Fruit fly (Drosophila melanogaster): ENCODE data around the gene CG33120.

Gene CG33120

dm6 chr2L:18857635-18858059, 13.3 kb upstream of the CG33120 start:
- TF ChIP-seq CTCF (optimal IDR thresholded peaks at IDR 0.05) (no peak), CG8478 (optimal IDR thresholded peaks at IDR 0.05) (no peak)

dm6 chr2L:18852249-18852648, 7.9 kb upstream of the CG33120 start:
- TF ChIP-seq CTCF (optimal IDR thresholded peaks at IDR 0.05) (no peak), CG8478 (optimal IDR thresholded peaks at IDR 0.05) (no peak)

- TF ChIP-seq CG8478 (optimal IDR thresholded peaks at IDR 0.05) (no peak), CTCF (optimal IDR thresholded peaks at IDR 0.05) (no peak)
These were observed 2.5 kb upstream of the CG33120 start for dm6 chr2L:18846843-18847242.

dm6 chr2L:18846175-18846574, 1.8 kb upstream of the CG33120 start:
- TF ChIP-seq CG8478 (optimal IDR thresholded peaks at IDR 0.05) (no peak), CTCF (optimal IDR thresholded peaks at IDR 0.05) (no peak)

dm6 chr2L:18844917-18845509, 634 bp upstream of the CG33120 start, which contains the start of gene CG17321:
TSS of gene CG17321 (plus strand) at chr2L:18845184.
- no peak for TF ChIP-seq CG8478 (optimal IDR thresholded peaks at IDR 0.05)
- no peak for TF ChIP-seq CTCF (optimal IDR thresholded peaks at IDR 0.05)

- TF ChIP-seq CG8478 (optimal IDR thresholded peaks at IDR 0.05): no peak
- no peak for TF ChIP-seq CTCF (optimal IDR thresholded peaks at IDR 0.05)
These were observed 819 bp downstream of the CG33120 start for dm6 chr2L:18843560-18843959.

dm6 chr2L:18841210-18841609, 3.2 kb downstream of the CG33120 start, which contains the start of gene CG31752:
TSS of gene CG31752 (minus strand) at chr2L:18841310.
- TF ChIP-seq CG8478 (optimal IDR thresholded peaks at IDR 0.05) (no peak), CTCF (optimal IDR thresholded peaks at IDR 0.05) (no peak)

dm6 chr2L:18839143-18839872, 5.1 kb downstream of the CG33120 start, which contains the start of gene CG10600:
TSS of gene CG10600 (minus strand) at chr2L:18839679.
- peak; percentile 99 for TF ChIP-seq CTCF (optimal IDR thresholded peaks at IDR 0.05)
- no peak for TF ChIP-seq CG8478 (optimal IDR thresholded peaks at IDR 0.05)

dm6 chr2L:18834525-18834924, 9.9 kb downstream of the CG33120 start:
- TF ChIP-seq CG8478 (optimal IDR thresholded peaks at IDR 0.05): no peak
- TF ChIP-seq CTCF (optimal IDR thresholded peaks at IDR 0.05): no peak

- TF ChIP-seq CG8478 (optimal IDR thresholded peaks at IDR 0.05) (no peak), CTCF (optimal IDR thresholded peaks at IDR 0.05) (no peak)
These were observed 13.5 kb downstream of the CG33120 start, which contains the start of the genes CG17597 and ScpX for dm6 chr2L:18830587-18831528. TSS of gene CG17597 (minus strand) at chr2L:18831153. TSS of gene ScpX (plus strand) at chr2L:18831229.

dm6 chr2L:18826496-18827008, 17.8 kb downstream of the CG33120 start, which contains the start of gene Ugt36E1:
TSS of gene Ugt36E1 (plus strand) at chr2L:18826770.
- TF ChIP-seq CG8478 (optimal IDR thresholded peaks at IDR 0.05): no peak

dm6 chr2L:18823243-18823803, 21.1 kb downstream of the CG33120 start, which contains the start of gene Ugt36D1:
TSS of gene Ugt36D1 (plus strand) at chr2L:18823548.
- TF ChIP-seq CTCF (optimal IDR thresholded peaks at IDR 0.05) (no peak), CG8478 (optimal IDR thresholded peaks at IDR 0.05) (no peak)

dm6 chr2L:18822805-18823204, 21.6 kb downstream of the CG33120 start:
- TF ChIP-seq CG8478 (optimal IDR thresholded peaks at IDR 0.05): no peak
- no peak for TF ChIP-seq CTCF (optimal IDR thresholded peaks at IDR 0.05)

- TF ChIP-seq CG8478 (optimal IDR thresholded peaks at IDR 0.05) (no peak), CTCF (optimal IDR thresholded peaks at IDR 0.05) (no peak)
These were observed 25.3 kb downstream of the CG33120 start, which contains the start of gene Ugt36F1 for dm6 chr2L:18819044-18819443. TSS of gene Ugt36F1 (plus strand) at chr2L:18819344.
